Worm (Caenorhabditis elegans) whole organism, L1 larva: Measurements from ENCODE around the gene C27A7.9.

Experiments
- ceh-90 ChIP-seq: sonication (generic microtip); optimal IDR thresholded peaks from 2 replicates; lab custom pipeline; 2016; ENCODE audit warnings: missing genetic modification characterization, missing compliant biosample characterization
- dpl-1 ChIP-seq, 3 experiments: fragments of 150-350 bp in 2 of 3; sonication (generic microtip) in 1 of 3; optimal IDR thresholded peaks; 2 replicates each; lab custom pipeline; 2014 to 2017; ENCODE audit warnings: missing biosample characterization in 3 of 3, missing genetic modification characterization in 3 of 3, missing genetic modification reagents in 3 of 3
- lin-39 ChIP-seq: fragments of 150-350 bp; optimal IDR thresholded peaks from 2 replicates; lab custom pipeline; 2014; ENCODE audit warnings: missing biosample characterization, missing genetic modification reagents, missing genetic modification characterization
- nhr-12 ChIP-seq: sonication (generic microtip); optimal IDR thresholded peaks from 2 replicates; lab custom pipeline; 2017; ENCODE audit warnings: missing biosample characterization, missing genetic modification characterization
- nhr-19 ChIP-seq: fragments of 200-800 bp; sonication (Bioruptor generic); conservative IDR thresholded peaks from 2 replicates; pipeline ENCODE4 v1.3.6; 2022; ENCODE audit warnings: missing genetic modification characterization, missing compliant biosample characterization
- nhr-20 ChIP-seq: sonication (generic microtip); optimal IDR thresholded peaks from 2 replicates; lab custom pipeline; 2016; ENCODE audit warnings: mild to moderate bottlenecking, missing genetic modification characterization, missing compliant biosample characterization
- nhr-237 ChIP-seq: fragments of 150-350 bp; optimal IDR thresholded peaks from 2 replicates; lab custom pipeline; 2014; ENCODE audit warnings: missing biosample characterization, missing genetic modification characterization
- nhr-28 ChIP-seq: fragments of 150-350 bp; optimal IDR thresholded peaks from 2 replicates; lab custom pipeline; 2014; ENCODE audit warnings: missing biosample characterization, missing genetic modification characterization
- nhr-90 ChIP-seq: sonication (generic microtip); optimal IDR thresholded peaks from 2 replicates; lab custom pipeline; 2016; ENCODE audit warnings: mild to moderate bottlenecking, missing genetic modification characterization, missing compliant biosample characterization; ENCODE audit not compliant: poor library complexity
- rnt-1 ChIP-seq: sonication (generic microtip); optimal IDR thresholded peaks from 2 replicates; lab custom pipeline; 2016; ENCODE audit warnings: mild to moderate bottlenecking, missing genetic modification characterization, moderate library complexity, missing compliant biosample characterization
- snpc-4 ChIP-seq: fragments of 150-350 bp; optimal IDR thresholded peaks from 2 replicates; lab custom pipeline; 2014; ENCODE audit warnings: missing biosample characterization, missing genetic modification characterization
- tlp-1 ChIP-seq: fragments of 150-350 bp; optimal IDR thresholded peaks from 2 replicates; lab custom pipeline; 2014; ENCODE audit warnings: missing biosample characterization, missing genetic modification characterization
- unc-130 ChIP-seq: fragments of 150-350 bp; optimal IDR thresholded peaks from 2 replicates; lab custom pipeline; 2017; ENCODE audit warnings: missing biosample characterization, missing genetic modification characterization, inconsistent platforms
- ztf-11 ChIP-seq, 2 experiments: sonication (generic microtip); optimal IDR thresholded peaks; 2 replicates each; lab custom pipeline; 2016 to 2017; ENCODE audit warnings: missing genetic modification characterization in 2 of 2, missing biosample characterization in 1 of 2, missing compliant biosample characterization in 1 of 2

- TF ChIP-seq nhr-19 (no peak), nhr-12 (tag; lab: Kevin White, UChicago) (no peak), ztf-11 (tag; optimal IDR thresholded peaks at IDR 0.05; lab: Kevin White, UChicago) (no peak), nhr-20 (tag; lab: Kevin White, UChicago) (no peak), lin-39 (tag; lab: Kevin White, UChicago) (no peak), nhr-28 (tag; lab: Kevin White, UChicago) (no peak), ceh-90 (tag; lab: Kevin White, UChicago) (no peak), nhr-237 (no peak), nhr-90 (tag; lab: Kevin White, UChicago) (no peak), snpc-4 (no peak), rnt-1 (no peak), unc-130 (tag; lab: Kevin White, UChicago) (no peak), dpl-1 (GFP tag; optimal IDR thresholded peaks at IDR 0.05; lab: Kevin White, UChicago) (no peak), tlp-1 (no peak)
Observed at ce11 chrV:12140625-12141024, 13.8 kb downstream of the C27A7.9 start, which contains the start of gene C27A7.3.
